Fruit fly (Drosophila melanogaster) whole organism, embryonic: ENCODE measurements around the gene CG44000.

Experiments
- BtbVII ChIP-seq: fragments of 200-800 bp; sonication (Bioruptor generic); optimal IDR thresholded peaks from 3 replicates; lab custom pipeline; 2017; ENCODE audit warnings: missing biosample characterization, mild to moderate bottlenecking, missing genetic modification characterization
- CG1024 ChIP-seq: fragments of 200-800 bp; sonication (Bioruptor generic); IDR thresholded peaks from 2 replicates; pipeline ENCODE4 v1.3.6; 2022; ENCODE audit warnings: missing biosample characterization, missing genetic modification characterization
- CG10654 ChIP-seq: fragments of 200-800 bp; sonication (Bioruptor generic); optimal IDR thresholded peaks from 2 replicates; lab custom pipeline; 2016; ENCODE audit warnings: missing biosample characterization, missing genetic modification characterization
- CG11456 ChIP-seq: fragments of 200-800 bp; sonication (Bioruptor generic); IDR thresholded peaks from 3 replicates; pipeline ENCODE4 v1.3.6; 2022; ENCODE audit warnings: missing biosample characterization, missing genetic modification characterization
- CG13894 ChIP-seq: fragments of 200-800 bp; sonication (Bioruptor generic); optimal IDR thresholded peaks from 3 replicates; lab custom pipeline; 2018; ENCODE audit warnings: missing biosample characterization, mild to moderate bottlenecking, missing genetic modification characterization, moderate library complexity
- CG14014 ChIP-seq: fragments of 200-800 bp; sonication (Bioruptor generic); IDR thresholded peaks from 2 replicates; pipeline ENCODE4 v1.3.6; 2022; ENCODE audit warnings: missing biosample characterization, missing genetic modification characterization
- CG15601 ChIP-seq: fragments of 200-800 bp; sonication (Bioruptor generic); optimal IDR thresholded peaks from 3 replicates; lab custom pipeline; 2019; ENCODE audit warnings: missing biosample characterization, mild to moderate bottlenecking, missing genetic modification characterization, moderate library complexity
- CG15696 ChIP-seq: fragments of 200-800 bp; sonication (Bioruptor generic); optimal IDR thresholded peaks from 2 replicates; lab custom pipeline; 2019; ENCODE audit warnings: missing biosample characterization, mild to moderate bottlenecking, missing genetic modification characterization, moderate library complexity
- CG18476 ChIP-seq: fragments of 200-800 bp; sonication (Bioruptor generic); optimal IDR thresholded peaks from 2 replicates; lab custom pipeline; 2016; ENCODE audit warnings: missing biosample characterization, mild to moderate bottlenecking, missing genetic modification characterization
- CG2116 ChIP-seq: fragments of 200-800 bp; sonication (Bioruptor generic); optimal IDR thresholded peaks from 3 replicates; lab custom pipeline; 2018; ENCODE audit warnings: missing biosample characterization, mild to moderate bottlenecking, missing genetic modification characterization
- CG31365 ChIP-seq: fragments of 200-800 bp; sonication (Bioruptor generic); optimal IDR thresholded peaks from 2 replicates; lab custom pipeline; 2018; ENCODE audit warnings: missing biosample characterization, mild to moderate bottlenecking, missing genetic modification characterization
- CG3726 ChIP-seq: fragments of 200-800 bp; sonication (Bioruptor generic); IDR thresholded peaks from 3 replicates; pipeline ENCODE4, ENCODE4 v1.3.6; 2022; ENCODE audit warnings: missing biosample characterization, missing genetic modification characterization
- CG4328 ChIP-seq: fragments of 200-800 bp; sonication (Bioruptor generic); optimal IDR thresholded peaks from 3 replicates; lab custom pipeline; 2017; ENCODE audit warnings: missing biosample characterization, missing genetic modification reagents, missing genetic modification characterization
- CG4730 ChIP-seq: fragments of 200-800 bp; sonication (Bioruptor generic); IDR thresholded peaks from 2 replicates; pipeline ENCODE4 v1.3.6; 2022; ENCODE audit warnings: missing biosample characterization, missing genetic modification characterization
- CG6689 ChIP-seq: fragments of 200-800 bp; sonication (Bioruptor generic); IDR thresholded peaks from 2 replicates; pipeline ENCODE4 v1.3.6; 2022; ENCODE audit warnings: missing biosample characterization, missing genetic modification characterization
- CG7357 ChIP-seq: fragments of 200-800 bp; sonication (Bioruptor generic); IDR thresholded peaks from 3 replicates; pipeline ENCODE4 v1.3.6; 2022; ENCODE audit warnings: missing biosample characterization, missing genetic modification characterization
- CG8944 ChIP-seq: fragments of 200-800 bp; sonication (Bioruptor generic); optimal IDR thresholded peaks from 3 replicates; lab custom pipeline; 2016; ENCODE audit warnings: missing biosample characterization, missing genetic modification characterization
- CG9437 ChIP-seq: fragments of 200-800 bp; sonication (Bioruptor generic); optimal IDR thresholded peaks from 2 replicates; lab custom pipeline; 2018; ENCODE audit warnings: missing biosample characterization, mild to moderate bottlenecking, missing genetic modification characterization
- D ChIP-seq, 2 experiments: fragments of 200-800 bp in 1 of 2; fragments of >200 bp in 1 of 2; sonication (Bioruptor generic) in 1 of 2; optimal IDR thresholded peaks; 2 replicates in 1 of 2; 3 replicates in 1 of 2; lab custom pipeline; 2017; ENCODE audit warnings: mild to moderate bottlenecking in 1 of 2, missing biosample characterization in 1 of 2, missing genetic modification characterization in 1 of 2, missing genetic modification reagents in 1 of 2
- D19B ChIP-seq: fragments of 200-800 bp; sonication (Bioruptor generic); optimal IDR thresholded peaks from 2 replicates; lab custom pipeline; 2017; ENCODE audit warnings: missing biosample characterization, mild to moderate bottlenecking, missing genetic modification characterization
- Doc2 ChIP-seq: fragments of 200-800 bp; sonication (Bioruptor generic); IDR thresholded peaks from 2 replicates; pipeline ENCODE4 v1.3.6; 2022; ENCODE audit warnings: missing biosample characterization, missing genetic modification characterization
- HHEX ChIP-seq: fragments of 200-800 bp; sonication (Bioruptor generic); optimal IDR thresholded peaks from 3 replicates; lab custom pipeline; 2017; ENCODE audit warnings: missing biosample characterization, mild to moderate bottlenecking, missing genetic modification characterization, missing genetic modification reagents
- HLH54F ChIP-seq: fragments of 200-800 bp; sonication (Bioruptor generic); optimal IDR thresholded peaks from 3 replicates; lab custom pipeline; 2016; ENCODE audit warnings: missing biosample characterization, missing genetic modification characterization
- Hey ChIP-seq: fragments of 200-800 bp; sonication (Bioruptor generic); optimal IDR thresholded peaks from 3 replicates; lab custom pipeline; 2018; ENCODE audit warnings: missing biosample characterization, mild to moderate bottlenecking, missing genetic modification characterization
- HmgD ChIP-seq: fragments of 200-800 bp; sonication (Bioruptor generic); optimal IDR thresholded peaks from 3 replicates; lab custom pipeline; 2016; ENCODE audit warnings: missing biosample characterization, missing genetic modification characterization
- Hmx ChIP-seq: fragments of 200-800 bp; sonication (Bioruptor generic); optimal IDR thresholded peaks from 2 replicates; lab custom pipeline; 2016; ENCODE audit warnings: missing biosample characterization, missing genetic modification characterization
- Hsf ChIP-seq: fragments of 200-800 bp; sonication (Bioruptor generic); optimal IDR thresholded peaks from 3 replicates; lab custom pipeline; 2016; ENCODE audit warnings: missing biosample characterization, missing genetic modification characterization
- Lim3 ChIP-seq: fragments of 200-800 bp; sonication (Bioruptor generic); IDR thresholded peaks from 2 replicates; pipeline ENCODE4 v1.3.6; 2022; ENCODE audit warnings: missing biosample characterization, missing genetic modification characterization
- MTF-1 ChIP-seq: fragments of 200-800 bp; sonication (Bioruptor generic); optimal IDR thresholded peaks from 2 replicates; lab custom pipeline; 2018; ENCODE audit warnings: missing biosample characterization, mild to moderate bottlenecking, missing genetic modification characterization, borderline replicate concordance
- Mes4 ChIP-seq: fragments of 200-800 bp; sonication (Bioruptor generic); optimal IDR thresholded peaks from 2 replicates; lab custom pipeline; 2016; ENCODE audit warnings: missing biosample characterization, missing genetic modification characterization
- Mrtf ChIP-seq: fragments of 200-800 bp; sonication (Bioruptor generic); IDR thresholded peaks from 3 replicates; pipeline ENCODE4 v1.3.6; 2022; ENCODE audit warnings: missing biosample characterization, missing genetic modification characterization
- Pdp1 ChIP-seq, 2 experiments: fragments of 200-800 bp; sonication (Bioruptor generic); optimal IDR thresholded peaks; 3 replicates each; lab custom pipeline; 2016; ENCODE audit warnings: missing biosample characterization in 2 of 2, missing genetic modification characterization in 2 of 2, mild to moderate bottlenecking in 1 of 2, moderate library complexity in 1 of 2
- Side ChIP-seq: fragments of 200-800 bp; sonication (Bioruptor generic); optimal IDR thresholded peaks from 2 replicates; lab custom pipeline; 2016; ENCODE audit warnings: missing biosample characterization, missing genetic modification characterization
- al ChIP-seq: fragments of 200-800 bp; sonication (Bioruptor generic); IDR thresholded peaks from 2 replicates; pipeline ENCODE4 v1.3.6; 2022; ENCODE audit warnings: missing biosample characterization, missing genetic modification characterization
- ci ChIP-seq: fragments of 200-800 bp; sonication (Bioruptor generic); IDR thresholded peaks from 3 replicates; pipeline ENCODE4 v1.3.6; 2022; ENCODE audit warnings: missing biosample characterization, missing genetic modification characterization
- croc ChIP-seq: fragments of 200-800 bp; sonication (Bioruptor generic); conservative IDR thresholded peaks from 3 replicates; pipeline ENCODE4 v1.3.6; 2022; ENCODE audit warnings: missing biosample characterization, missing genetic modification characterization
- cwo ChIP-seq: fragments of 200-800 bp; sonication (Bioruptor generic); optimal IDR thresholded peaks from 3 replicates; lab custom pipeline; 2017; ENCODE audit warnings: missing biosample characterization, missing genetic modification characterization, mild to moderate bottlenecking, moderate library complexity, missing genetic modification reagents
- fru ChIP-seq: fragments of >200 bp; optimal IDR thresholded peaks from 2 replicates; lab custom pipeline; 2017
- grau ChIP-seq: fragments of 200-800 bp; optimal IDR thresholded peaks from 3 replicates; lab custom pipeline; 2019; ENCODE audit warnings: missing biosample characterization, mild to moderate bottlenecking, missing genetic modification characterization, moderate library complexity
- inv ChIP-seq: fragments of 200-800 bp; sonication (Bioruptor generic); IDR thresholded peaks from 2 replicates; pipeline ENCODE4 v1.3.6; 2022; ENCODE audit warnings: missing biosample characterization, missing genetic modification characterization; ENCODE audit not compliant: partially characterized antibody
- jigr1 ChIP-seq: fragments of 200-800 bp; sonication (Bioruptor generic); IDR thresholded peaks from 3 replicates; pipeline ENCODE4 v1.3.6; 2022; ENCODE audit warnings: missing biosample characterization, missing genetic modification characterization
- nau ChIP-seq: fragments of 200-800 bp; sonication (Bioruptor generic); optimal IDR thresholded peaks from 3 replicates; lab custom pipeline; 2017; ENCODE audit warnings: missing biosample characterization, mild to moderate bottlenecking, missing genetic modification characterization, missing genetic modification reagents
- p53 ChIP-seq: fragments of 200-800 bp; sonication (Bioruptor generic); optimal IDR thresholded peaks from 2 replicates; lab custom pipeline; 2016; ENCODE audit warnings: missing biosample characterization, missing genetic modification characterization
- psq ChIP-seq: fragments of 200-800 bp; sonication (Bioruptor generic); optimal IDR thresholded peaks from 2 replicates; lab custom pipeline; 2017; ENCODE audit warnings: missing biosample characterization, missing genetic modification characterization
- ranshi ChIP-seq: fragments of 200-800 bp; sonication (Bioruptor generic); IDR thresholded peaks from 2 replicates; pipeline ENCODE4 v1.3.6; 2022; ENCODE audit warnings: missing biosample characterization, missing genetic modification characterization
- sens ChIP-seq: fragments of 200-800 bp; sonication (Bioruptor generic); peaks from one replicate; lab custom pipeline; 2016; ENCODE audit warnings: missing biosample characterization, missing genetic modification characterization
- seq ChIP-seq: fragments of 200-800 bp; sonication (Bioruptor generic); IDR thresholded peaks from 2 replicates; pipeline ENCODE4 v1.3.6; 2022; ENCODE audit warnings: missing biosample characterization, missing genetic modification characterization
- sisA ChIP-seq: fragments of 200-800 bp; sonication (Bioruptor generic); IDR thresholded peaks from 2 replicates; pipeline ENCODE4 v1.3.6; 2022; ENCODE audit warnings: missing biosample characterization, missing genetic modification characterization
- ttk ChIP-seq: fragments of 200-800 bp; sonication (Bioruptor generic); IDR thresholded peaks from 2 replicates; pipeline ENCODE4 v2.1.2; 2022; ENCODE audit warnings: missing biosample characterization, missing genetic modification characterization

The CG44000 gene

DNA sequence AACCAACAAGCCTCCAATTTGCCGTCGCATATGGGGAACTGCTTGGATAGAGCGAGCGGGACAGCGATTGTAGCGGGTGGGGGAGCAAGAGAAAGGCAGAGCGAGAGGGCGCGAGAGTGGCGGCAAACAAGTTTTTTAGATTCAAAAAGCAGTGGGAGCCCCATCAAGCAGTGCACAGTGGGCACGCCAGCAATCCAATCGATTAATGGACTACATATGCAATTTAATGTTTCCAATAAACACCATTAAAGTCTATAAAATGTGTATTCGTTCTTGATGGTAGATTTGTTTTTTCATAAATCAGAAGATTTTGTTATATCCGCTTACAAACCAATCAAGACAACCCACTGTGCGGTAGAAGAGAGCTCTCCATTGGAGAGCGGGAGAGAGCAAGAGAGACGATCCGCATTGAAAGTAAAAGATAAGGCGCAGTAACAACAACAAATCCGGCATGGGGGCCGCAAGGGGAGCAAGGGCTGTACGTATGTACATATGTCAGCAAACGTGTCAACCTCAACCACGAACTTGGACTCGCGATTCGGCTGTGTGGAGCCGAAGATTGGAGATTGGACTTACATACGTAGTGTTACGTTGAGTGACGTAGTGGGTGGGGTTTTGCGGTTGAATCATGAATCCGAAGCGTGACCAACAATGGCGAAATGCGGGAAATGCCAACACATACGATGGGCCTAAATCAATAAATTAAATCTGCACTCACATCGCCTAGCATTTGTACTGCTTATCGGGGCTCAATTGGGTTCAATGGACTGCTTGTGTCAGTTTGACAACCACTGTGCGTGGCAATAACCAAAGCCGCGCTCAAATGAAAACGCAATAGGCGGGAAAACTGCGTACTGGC lies 45.4 kb upstream of the CG44000 start (continued):
- TF ChIP-seq inv (GFP tag; lab: Robert Waterston, UW) (peak; percentile 62), croc (GFP tag; lab: Robert Waterston, UW) (peak; percentile 99), CG9437 (peak; percentile 97), seq (GFP tag; lab: Robert Waterston, UW) (peak; percentile 99), Mes4 (GFP tag; lab: Kevin White, UChicago) (peak; percentile 99), CG31365 (tag; lab: Kevin White, UChicago) (peak; percentile 98), CG3726 (peak; percentile 99), Mrtf (GFP tag; lab: Robert Waterston, UW) (peak; percentile 99), CG14014 (GFP tag; lab: Robert Waterston, UW) (peak; percentile 99), HLH54F (GFP tag; lab: Kevin White, UChicago) (peak; percentile 99), fru (lab: Kevin White, UChicago) (no peak), Lim3 (peak; percentile 99; the same call in 1 of the 2 replicates), CG15601 (tag; lab: Kevin White, UChicago) (peak; percentile 98), CG4328 (GFP tag; lab: Kevin White, UChicago) (peak; percentile 98), CG1024 (GFP tag; lab: Robert Waterston, UW) (peak; percentile 97), CG13894 (tag; lab: Kevin White, UChicago) (peak; percentile 97), Side (GFP tag; lab: Kevin White, UChicago) (peak; percentile 99), psq (peak; percentile 95), nau (GFP tag; lab: Kevin White, UChicago) (peak; percentile 98), Hsf (peak; percentile 99), HHEX (GFP tag; lab: Kevin White, UChicago) (peak; percentile 99), cwo (GFP tag; lab: Kevin White, UChicago) (peak; percentile 97), BtbVII (GFP tag; lab: Kevin White, UChicago) (peak; percentile 98), CG15696 (peak; percentile 97), Hey (tag; lab: Kevin White, UChicago) (peak; percentile 87), grau (tag; lab: Kevin White, UChicago) (peak; percentile 98), CG7357 (GFP tag; lab: Robert Waterston, UW) (peak; percentile 96), jigr1 (GFP tag; lab: Robert Waterston, UW) (peak; percentile 99), ttk (GFP tag; lab: Robert Waterston, UW) (peak; percentile 99), Doc2 (GFP tag; lab: Robert Waterston, UW) (peak; percentile 98), CG10654 (GFP tag; lab: Kevin White, UChicago) (peak; percentile 99), CG18476 (GFP tag; lab: Kevin White, UChicago) (peak; percentile 100), CG11456 (GFP tag; lab: Robert Waterston, UW) (peak; percentile 99), p53 (peak; percentile 98), CG6689 (GFP tag; lab: Robert Waterston, UW) (peak; percentile 99), D19B (GFP tag; lab: Kevin White, UChicago) (peak; percentile 95), D (optimal IDR thresholded peaks at IDR 0.05; lab: Kevin White, UChicago) (no peak), D (GFP tag; optimal IDR thresholded peaks at IDR 0.05; lab: Kevin White, UChicago) (peak; percentile 99), CG8944 (peak; percentile 99), HmgD (GFP tag; lab: Kevin White, UChicago) (peak; percentile 99), al (GFP tag; lab: Robert Waterston, UW) (peak; percentile 99), Pdp1 (GFP tag; optimal IDR thresholded peaks at IDR 0.05; lab: Kevin White, UChicago) (peak; percentile 98 to 99), MTF-1 (GFP tag; lab: Kevin White, UChicago) (peak; percentile 98), CG4730 (GFP tag; lab: Robert Waterston, UW) (peak; percentile 99), sisA (GFP tag; lab: Robert Waterston, UW) (peak; percentile 100), CG2116 (GFP tag; lab: Kevin White, UChicago) (peak; percentile 88), ranshi (GFP tag; lab: Robert Waterston, UW) (peak; percentile 99), sens (GFP tag; lab: Kevin White, UChicago) (peak; percentile 100), Hmx (GFP tag; lab: Kevin White, UChicago) (peak; percentile 96), ci (GFP tag; lab: Robert Waterston, UW) (peak; percentile 100)
